Fruit fly (Drosophila melanogaster) whole organism, wandering third instar larva: ENCODE measurements around the gene ImpL2.
A peak's percentile ranks its signal among the peaks of the same experiment; 100 is the strongest.

Experiments used
- Abd-B ChIP-seq: fragments of >200 bp; optimal IDR thresholded peaks from 2 replicates; lab custom pipeline; 2017; ENCODE audit warnings: missing biosample characterization, missing genetic modification characterization
- CG9705 ChIP-seq: fragments of 200-800 bp; sonication (Bioruptor generic); optimal IDR thresholded peaks from 2 replicates; lab custom pipeline; 2018; ENCODE audit warnings: missing biosample characterization, mild to moderate bottlenecking, missing genetic modification characterization
- Dfd ChIP-seq: fragments of >200 bp; optimal IDR thresholded peaks from 2 replicates; lab custom pipeline; 2017; ENCODE audit warnings: missing biosample characterization, missing genetic modification characterization
- Dif ChIP-seq: fragments of 200-275, 200-300 bp; sonication (Bioruptor generic); optimal IDR thresholded peaks from 2 replicates; lab custom pipeline; 2018; ENCODE audit warnings: missing biosample characterization, missing genetic modification characterization; ENCODE audit not compliant: partially characterized antibody
- GATAd ChIP-seq: sonication (Bioruptor generic); optimal IDR thresholded peaks from 2 replicates; lab custom pipeline; 2016; ENCODE audit warnings: missing biosample characterization, missing genetic modification characterization
- HLH106 ChIP-seq: fragments of 200-800 bp; optimal IDR thresholded peaks from 3 replicates; lab custom pipeline; 2019; ENCODE audit warnings: missing biosample characterization, mild to moderate bottlenecking, missing genetic modification characterization, moderate library complexity
- Hnf4 ChIP-seq: fragments of 200-800 bp; sonication (Bioruptor generic); optimal IDR thresholded peaks from 2 replicates; lab custom pipeline; 2016; ENCODE audit warnings: missing biosample characterization, mild to moderate bottlenecking, missing genetic modification characterization
- Hr83 ChIP-seq: fragments of 200-300 bp; sonication (Bioruptor generic); optimal IDR thresholded peaks from 2 replicates; lab custom pipeline; 2016; ENCODE audit warnings: missing biosample characterization, mild to moderate bottlenecking, missing genetic modification characterization, moderate library complexity; ENCODE audit not compliant: poor library complexity, severe bottlenecking
- Jra ChIP-seq: sonication (Bioruptor generic); optimal IDR thresholded peaks from 2 replicates; lab custom pipeline; 2016; ENCODE audit warnings: missing biosample characterization, missing genetic modification characterization
- Myc ChIP-seq: fragments of >200 bp; optimal IDR thresholded peaks from 2 replicates; lab custom pipeline; 2017
- N ChIP-seq: fragments of >200 bp; optimal IDR thresholded peaks from 2 replicates; lab custom pipeline; 2018; ENCODE audit warnings: missing biosample characterization, missing external identifiers, missing genetic modification characterization
- OdsH ChIP-seq: fragments of 200-800 bp; sonication (Bioruptor generic); optimal IDR thresholded peaks from 2 replicates; lab custom pipeline; 2016; ENCODE audit warnings: missing biosample characterization, mild to moderate bottlenecking, missing genetic modification characterization
- Rel ChIP-seq, 2 experiments: fragments of 200-800 bp; sonication (Bioruptor generic) in 1 of 2; optimal IDR thresholded peaks; 2 replicates in 1 of 2; 3 replicates in 1 of 2; lab custom pipeline; 2016 to 2019; ENCODE audit warnings: mild to moderate bottlenecking in 2 of 2, missing biosample characterization in 2 of 2, missing genetic modification characterization in 2 of 2, moderate library complexity in 1 of 2
- Sp1 ChIP-seq: fragments of 200-800 bp; sonication (Bioruptor generic); optimal IDR thresholded peaks from 3 replicates; lab custom pipeline; 2019; ENCODE audit warnings: missing biosample characterization, mild to moderate bottlenecking, missing genetic modification characterization, moderate library complexity
- Vsx2 ChIP-seq: fragments of 200-300, 225-300 bp; sonication (Bioruptor generic); optimal IDR thresholded peaks from 2 replicates; lab custom pipeline; 2018; ENCODE audit warnings: missing biosample characterization, missing genetic modification characterization; ENCODE audit not compliant: partially characterized antibody
- br ChIP-seq: fragments of 200-800 bp; sonication (Bioruptor generic); optimal IDR thresholded peaks from 2 replicates; lab custom pipeline; 2016; ENCODE audit warnings: missing biosample characterization, missing genetic modification characterization
- brk ChIP-seq: fragments of 200-800 bp; sonication (Bioruptor generic); optimal IDR thresholded peaks from 2 replicates; lab custom pipeline; 2016; ENCODE audit warnings: missing biosample characterization, mild to moderate bottlenecking, missing genetic modification characterization
- dmrt93B ChIP-seq: fragments of 200-800 bp; sonication (Bioruptor generic); optimal IDR thresholded peaks from 2 replicates; lab custom pipeline; 2018; ENCODE audit warnings: missing biosample characterization, mild to moderate bottlenecking, missing genetic modification characterization
- dsf ChIP-seq: sonication (Bioruptor generic); optimal IDR thresholded peaks from 2 replicates; lab custom pipeline; 2016; ENCODE audit warnings: missing biosample characterization, missing genetic modification characterization, borderline replicate concordance
- ey ChIP-seq: fragments of 200-800 bp; sonication (Bioruptor generic); optimal IDR thresholded peaks from 2 replicates; lab custom pipeline; 2016; ENCODE audit warnings: missing biosample characterization, missing genetic modification characterization
- foxo ChIP-seq, 2 experiments: fragments of 200-800 bp; sonication (Bioruptor generic); optimal IDR thresholded peaks; 2 replicates in 1 of 2; 3 replicates in 1 of 2; lab custom pipeline; 2016 to 2017; ENCODE audit warnings: missing biosample characterization in 2 of 2, missing genetic modification characterization in 2 of 2
- fru ChIP-seq: fragments of 200-800 bp; sonication (Bioruptor generic); optimal IDR thresholded peaks from 3 replicates; lab custom pipeline; 2016; ENCODE audit warnings: missing biosample characterization, mild to moderate bottlenecking, missing genetic modification characterization
- h ChIP-seq: fragments of 200-800 bp; sonication (Bioruptor generic); optimal IDR thresholded peaks from 3 replicates; lab custom pipeline; 2016; ENCODE audit warnings: missing biosample characterization, mild to moderate bottlenecking, missing genetic modification characterization
- jim ChIP-seq: fragments of 175-275, 200-325 bp; sonication (Bioruptor generic); optimal IDR thresholded peaks from 2 replicates; lab custom pipeline; 2016; ENCODE audit warnings: missing biosample characterization, mild to moderate bottlenecking, missing genetic modification characterization
- lola ChIP-seq: fragments of >200 bp; optimal IDR thresholded peaks from 2 replicates; lab custom pipeline; 2017; ENCODE audit warnings: missing biosample characterization, missing genetic modification characterization
- pan ChIP-seq: fragments of >200 bp; optimal IDR thresholded peaks from 2 replicates; lab custom pipeline; 2017
- psq ChIP-seq: fragments of 200-800 bp; sonication (Bioruptor generic); optimal IDR thresholded peaks from 3 replicates; lab custom pipeline; 2017; ENCODE audit warnings: missing biosample characterization, mild to moderate bottlenecking, missing genetic modification characterization, moderate library complexity
- rgr ChIP-seq: fragments of 200-800 bp; sonication (Bioruptor generic); optimal IDR thresholded peaks from 3 replicates; lab custom pipeline; 2016; ENCODE audit warnings: missing biosample characterization, mild to moderate bottlenecking, missing genetic modification characterization
- sv ChIP-seq: fragments of 200-800 bp; sonication (Bioruptor generic); optimal IDR thresholded peaks from 3 replicates; lab custom pipeline; 2016; ENCODE audit warnings: missing biosample characterization, missing genetic modification characterization
- tai ChIP-seq: sonication (Bioruptor generic); optimal IDR thresholded peaks from 2 replicates; lab custom pipeline; 2016; ENCODE audit warnings: missing biosample characterization, missing genetic modification characterization
- usp ChIP-seq: fragments of >200 bp; optimal IDR thresholded peaks from 2 replicates; lab custom pipeline; 2017; ENCODE audit warnings: missing biosample characterization, missing genetic modification characterization
- woc ChIP-seq: sonication (Bioruptor generic); optimal IDR thresholded peaks from 2 replicates; lab custom pipeline; 2016; ENCODE audit warnings: missing biosample characterization, mild to moderate bottlenecking, missing genetic modification characterization

Gene ImpL2

dm6 chr3L:4221226-4221770 lies 14.6 kb downstream of the ImpL2 start:
- no peak for TF ChIP-seq Rel (GFP tag; optimal IDR thresholded peaks at IDR 0.05; lab: Kevin White, UChicago)
- peak; percentile 44 for TF ChIP-seq Rel (tag; optimal IDR thresholded peaks at IDR 0.05; lab: Kevin White, UChicago)
- no peak for TF ChIP-seq psq (GFP tag; lab: Kevin White, UChicago)

- TF ChIP-seq brk (GFP tag; lab: Kevin White, UChicago) (no peak), sv (GFP tag; lab: Kevin White, UChicago) (no peak), Hr83 (GFP tag; lab: Kevin White, UChicago) (peak; percentile 41), rgr (peak; percentile 56), tai (GFP tag; lab: Kevin White, UChicago) (no peak), foxo (GFP tag; optimal IDR thresholded peaks at IDR 0.05; lab: Kevin White, UChicago) (peak in 1 of 2 experiments; percentile 22), OdsH (GFP tag; lab: Kevin White, UChicago) (peak; percentile 34), br (peak; percentile 7), Dfd (no peak), pan (no peak), Hnf4 (GFP tag; lab: Kevin White, UChicago) (peak; percentile 40), Sp1 (GFP tag; lab: Kevin White, UChicago) (no peak), jim (GFP tag; lab: Kevin White, UChicago) (no peak), fru (GFP tag; lab: Kevin White, UChicago) (peak; percentile 58), Vsx2 (GFP tag; lab: Kevin White, UChicago) (no peak), lola (no peak), psq (GFP tag; lab: Kevin White, UChicago) (peak; percentile 4), h (GFP tag; lab: Kevin White, UChicago) (peak; percentile 4), Abd-B (GFP tag; lab: Kevin White, UChicago) (no peak), CG9705 (GFP tag; lab: Kevin White, UChicago) (no peak)
These were observed 15.3 kb downstream of the ImpL2 start for dm6 chr3L:4220679-4221078.

- TF ChIP-seq Hnf4 (GFP tag; lab: Kevin White, UChicago) (no peak), dsf (GFP tag; lab: Kevin White, UChicago) (no peak), foxo (GFP tag; optimal IDR thresholded peaks at IDR 0.05; lab: Kevin White, UChicago) (no peak), ey (no peak), CG9705 (GFP tag; lab: Kevin White, UChicago) (no peak), HLH106 (no peak), brk (GFP tag; lab: Kevin White, UChicago) (no peak), Dif (no peak), Jra (no peak), Abd-B (GFP tag; lab: Kevin White, UChicago) (no peak), Vsx2 (GFP tag; lab: Kevin White, UChicago) (peak; percentile 58), GATAd (GFP tag; lab: Kevin White, UChicago) (no peak), usp (GFP tag; lab: Kevin White, UChicago) (no peak), lola (no peak), Myc (lab: Kevin White, UChicago) (peak; percentile 95), tai (GFP tag; lab: Kevin White, UChicago) (no peak), N (GFP tag; lab: Kevin White, UChicago) (peak; percentile 41), Rel (GFP tag; optimal IDR thresholded peaks at IDR 0.05; lab: Kevin White, UChicago) (no peak), Rel (tag; optimal IDR thresholded peaks at IDR 0.05; lab: Kevin White, UChicago) (no peak), woc (GFP tag; lab: Kevin White, UChicago) (no peak), dmrt93B (GFP tag; lab: Kevin White, UChicago) (no peak), br (no peak), psq (GFP tag; lab: Kevin White, UChicago) (no peak), h (GFP tag; lab: Kevin White, UChicago) (peak; percentile 61)
These were observed 16.4 kb downstream of the ImpL2 start for dm6 chr3L:4219291-4220228.
